Worm (Caenorhabditis elegans): Measurements from ENCODE around the gene C26G2.2.

DNA sequence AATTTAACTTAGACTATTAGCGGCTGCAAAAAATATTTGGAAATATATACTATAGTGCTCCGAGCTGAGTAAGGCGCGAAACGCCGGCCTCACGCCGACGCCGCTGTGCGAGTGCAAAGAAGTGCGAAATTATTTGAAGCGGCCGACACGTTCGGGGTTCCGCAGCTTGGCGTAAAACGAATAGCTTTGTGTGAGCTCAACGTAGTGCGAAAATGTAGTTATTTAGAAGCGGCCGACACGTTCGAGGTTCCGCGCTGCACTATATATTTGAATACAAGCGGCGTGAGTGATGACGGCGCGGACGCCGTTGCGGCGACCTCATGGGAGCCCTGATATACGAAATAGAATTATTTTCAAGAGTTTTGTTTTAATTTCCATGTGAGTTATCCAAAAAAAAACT is 2.2 kb upstream of the C26G2.2 start:
- no peak for TF ChIP-seq nhr-76 (tag; optimal IDR thresholded peaks at IDR 0.05)
- TF ChIP-seq blmp-1 (tag; optimal IDR thresholded peaks at IDR 0.05), result no peak
- TF ChIP-seq tbx-8 (GFP tag; optimal IDR thresholded peaks at IDR 0.05), result no peak
- TF ChIP-seq elt-3 (tag; optimal IDR thresholded peaks at IDR 0.05), result no peak
- TF ChIP-seq ceh-83 (GFP tag; optimal IDR thresholded peaks at IDR 0.05), result no peak
- TF ChIP-seq unc-62 (GFP tag; optimal IDR thresholded peaks at IDR 0.05), result no peak
- TF ChIP-seq mep-1 (tag; optimal IDR thresholded peaks at IDR 0.05), result no peak
- no peak for TF ChIP-seq nhr-12 (tag; optimal IDR thresholded peaks at IDR 0.05)
- TF ChIP-seq zip-8 (tag; optimal IDR thresholded peaks at IDR 0.05), result no peak

Measured in whole organism, mixed stage, embryonic.